Worm (Caenorhabditis elegans) whole organism, L4/young adult: ENCODE results near the gene B0513.4.

ENCODE experiments used
- dao-5 ChIP-seq: sonication (generic microtip); optimal IDR thresholded peaks from 2 replicates; lab custom pipeline; 2016; ENCODE audit warnings: missing genotype, missing genetic modification characterization, moderate library complexity, missing compliant biosample characterization
- him-1 ChIP-seq: sonication (generic microtip); optimal IDR thresholded peaks from 2 replicates; lab custom pipeline; 2016; ENCODE audit warnings: missing genotype, missing genetic modification reagents, missing genetic modification characterization, missing compliant biosample characterization

- TF ChIP-seq him-1 (tag; lab: Kevin White, UChicago) (no peak), dao-5 (no peak)
Measured at ce11 chrIV:13836290-13836689, 43.7 kb upstream of the B0513.4 start, which contains the start of gene H08M01.1.
